Fruit fly (Drosophila melanogaster) whole organism: ENCODE results near the gene Osi4.

Experiments used
- EcR ChIP-seq, 2 experiments: fragments of >200 bp; optimal IDR thresholded peaks; 2 replicates each; lab custom pipeline; 2017; ENCODE audit warnings: missing biosample characterization in 2 of 2, missing genetic modification characterization in 2 of 2, missing genetic modification reagents in 2 of 2
- pan ChIP-seq: fragments of >200 bp; optimal IDR thresholded peaks from 2 replicates; lab custom pipeline; 2017
- psq ChIP-seq: fragments of >200 bp; optimal IDR thresholded peaks from 2 replicates; lab custom pipeline; 2017

dm6 chr3R:6210266-6211040 lies 11.1 kb downstream of the Osi4 start:
- TF ChIP-seq psq (lab: Kevin White, UChicago) = no peak
- no peak for TF ChIP-seq EcR (GFP tag; optimal IDR thresholded peaks at IDR 0.05; lab: Kevin White, UChicago)
- no peak for TF ChIP-seq pan (lab: Kevin White, UChicago)
